Worm (Caenorhabditis elegans): Measurements from ENCODE around the gene C50D2.10.
A peak's percentile ranks its signal among the peaks of the same experiment; 100 is the strongest.

C50D2.10 gene

DNA sequence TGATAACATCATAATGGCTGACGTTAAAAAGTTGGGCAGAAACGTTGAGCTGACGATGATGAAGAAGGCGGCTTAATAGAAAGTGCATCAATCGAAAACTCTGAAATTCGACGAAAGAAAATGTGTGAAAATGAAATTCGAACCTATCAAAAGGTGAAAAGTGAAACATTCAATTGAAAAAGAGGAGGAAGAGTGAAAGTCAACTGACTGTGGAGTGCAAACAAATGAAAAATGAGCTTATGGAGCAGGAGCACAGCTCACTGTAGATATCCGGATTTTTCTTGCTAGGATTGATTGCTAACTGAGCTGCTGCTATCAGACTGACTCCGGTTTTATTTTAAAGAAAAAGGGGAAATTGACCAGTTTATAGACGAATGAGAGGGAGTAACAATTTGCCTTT is 22.2 kb downstream of the C50D2.10 start, which contains the start of gene K10B4.3:
K10B4.3 (minus strand) TSS at position 101 of the 400 bp plus-strand sequence.
- TF ChIP-seq npax-4 (tag; optimal IDR thresholded peaks at IDR 0.05) (no peak), ceh-31 (tag; optimal IDR thresholded peaks at IDR 0.05) (no peak), gmeb-2 (tag; optimal IDR thresholded peaks at IDR 0.05) (no peak), tbx-2 (tag; optimal IDR thresholded peaks at IDR 0.05) (no peak), sox-2 (GFP tag; IDR thresholded peaks at IDR 0.05) (no peak), ceh-22 (tag; optimal IDR thresholded peaks at IDR 0.05) (no peak), pha-2 (tag; optimal IDR thresholded peaks at IDR 0.05) (no peak), lin-11 (tag; optimal IDR thresholded peaks at IDR 0.05) (no peak), ahr-1 (tag; optimal IDR thresholded peaks at IDR 0.05) (no peak), pat-9 (tag; optimal IDR thresholded peaks at IDR 0.05) (no peak)

DNA sequence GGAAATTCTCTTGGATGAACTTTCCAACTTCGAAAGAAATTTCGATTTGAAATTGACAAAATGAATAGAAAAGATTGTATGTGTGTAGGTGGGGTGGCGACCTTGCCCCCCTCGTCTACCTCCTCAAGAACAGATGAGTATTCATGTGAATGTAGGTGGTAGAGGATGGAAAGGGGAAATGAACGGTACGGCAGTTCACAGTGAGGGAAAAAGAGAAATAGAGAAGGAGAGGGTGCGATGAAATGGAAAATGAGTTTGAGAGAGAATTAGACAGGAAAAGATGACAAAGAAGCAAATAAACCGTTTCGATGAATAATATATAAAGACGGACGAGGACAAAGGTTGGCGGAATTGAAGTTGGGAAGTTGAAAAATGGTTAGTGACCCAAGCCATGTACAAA is 23.1 kb downstream of the C50D2.10 start:
- TF ChIP-seq ceh-19 (GFP tag; optimal IDR thresholded peaks at IDR 0.05) (no peak), nfya-1 (tag; optimal IDR thresholded peaks at IDR 0.05) (peak; percentile 31), ceh-31 (tag; optimal IDR thresholded peaks at IDR 0.05) (peak; percentile 40), mec-3 (tag; optimal IDR thresholded peaks at IDR 0.05; ENCODE audit: borderline replicate concordance) (no peak), elt-4 (tag; optimal IDR thresholded peaks at IDR 0.05) (no peak), hlh-15 (tag; optimal IDR thresholded peaks at IDR 0.05) (no peak), ceh-18 (tag; optimal IDR thresholded peaks at IDR 0.05) (no peak), dve-1 (tag; optimal IDR thresholded peaks at IDR 0.05) (no peak)

ce11 chrII:122494-122893 is 23.6 kb downstream of the C50D2.10 start:
- TF ChIP-seq ceh-14 (tag; optimal IDR thresholded peaks at IDR 0.05) (no peak), tbx-2 (tag; optimal IDR thresholded peaks at IDR 0.05) (peak; percentile 24), elt-2 (tag; optimal IDR thresholded peaks at IDR 0.05) (peak; percentile 40)

- no peak for TF ChIP-seq hlh-30 (tag; optimal IDR thresholded peaks at IDR 0.05; ENCODE audit: insufficient read depth)
- no peak for TF ChIP-seq elt-4 (tag; optimal IDR thresholded peaks at IDR 0.05)
- TF ChIP-seq elt-2 (tag; optimal IDR thresholded peaks at IDR 0.05) = no peak
- no peak for TF ChIP-seq hlh-15 (tag; optimal IDR thresholded peaks at IDR 0.05)
- TF ChIP-seq ceh-18 (tag; optimal IDR thresholded peaks at IDR 0.05) = no peak
- no peak for TF ChIP-seq C38D4.7 (GFP tag; optimal IDR thresholded peaks at IDR 0.05)
- no peak for TF ChIP-seq ceh-22 (tag; optimal IDR thresholded peaks at IDR 0.05)
- TF ChIP-seq unc-55 (GFP tag; optimal IDR thresholded peaks at IDR 0.05) = no peak
- TF ChIP-seq ahr-1 (tag; optimal IDR thresholded peaks at IDR 0.05) = no peak
- no peak for TF ChIP-seq che-1 (tag; optimal IDR thresholded peaks at IDR 0.05)
- no peak for TF ChIP-seq lim-6 (tag; optimal IDR thresholded peaks at IDR 0.05)
- no peak for TF ChIP-seq pha-2 (tag; optimal IDR thresholded peaks at IDR 0.05)
- no peak for TF ChIP-seq lin-11 (tag; optimal IDR thresholded peaks at IDR 0.05)
- TF ChIP-seq ztf-16 (tag; optimal IDR thresholded peaks at IDR 0.05) = no peak
- no peak for TF ChIP-seq ceh-30 (tag; optimal IDR thresholded peaks at IDR 0.05)
- TF ChIP-seq F13H6.1 (tag; optimal IDR thresholded peaks at IDR 0.05) = no peak
- no peak for TF ChIP-seq npax-4 (tag; optimal IDR thresholded peaks at IDR 0.05)
- TF ChIP-seq ceh-45 (GFP tag; IDR thresholded peaks at IDR 0.05) = no peak
- TF ChIP-seq pha-4 (tag; optimal IDR thresholded peaks at IDR 0.05) = no peak
Measured at ce11 chrII:124904-125303, 26.0 kb downstream of the C50D2.10 start, which contains the start of gene nmur-2. Gene nmur-2 (minus strand): TSS chrII:125004.

DNA sequence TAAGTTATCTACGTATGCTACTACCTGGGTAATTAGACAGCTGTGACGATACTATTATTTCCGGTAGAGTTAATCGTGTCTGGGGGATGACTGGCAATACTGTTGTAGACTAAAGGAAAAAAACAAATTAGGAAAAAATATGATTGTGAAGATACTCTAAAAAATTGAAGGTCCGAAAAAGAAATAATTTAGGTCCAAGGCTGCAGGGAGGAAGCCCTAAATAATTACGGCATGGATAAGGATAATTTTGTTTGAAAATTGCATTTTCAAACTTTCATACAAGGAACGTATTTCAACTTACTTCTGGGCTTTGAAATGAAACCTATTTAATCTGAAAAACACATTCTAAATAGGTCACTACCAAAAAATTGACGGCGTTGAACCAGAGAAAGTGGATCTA is 30.0 kb downstream of the C50D2.10 start, which contains the start of gene srd-3:
srd-3 (minus strand) TSS at position 101 of the 400 bp plus-strand sequence.
- no peak for TF ChIP-seq Y22D7AL.16 (tag; optimal IDR thresholded peaks at IDR 0.05)
- no peak for TF ChIP-seq ahr-1 (tag; optimal IDR thresholded peaks at IDR 0.05)
- TF ChIP-seq pha-4 (tag; optimal IDR thresholded peaks at IDR 0.05) = no peak
- TF ChIP-seq lim-6 (tag; optimal IDR thresholded peaks at IDR 0.05) = no peak
- TF ChIP-seq ama-1 (optimal IDR thresholded peaks at IDR 0.05) = no peak
- TF ChIP-seq gmeb-2 (tag; optimal IDR thresholded peaks at IDR 0.05) = no peak
- no peak for TF ChIP-seq elt-4 (tag; optimal IDR thresholded peaks at IDR 0.05)
- TF ChIP-seq ceh-9 (tag; optimal IDR thresholded peaks at IDR 0.05) = no peak
- TF ChIP-seq nhr-11 (tag; optimal IDR thresholded peaks at IDR 0.05) = no peak
- no peak for TF ChIP-seq tbx-2 (tag; optimal IDR thresholded peaks at IDR 0.05)
- no peak for TF ChIP-seq ceh-24 (tag; optimal IDR thresholded peaks at IDR 0.05)
- TF ChIP-seq sdc-2 (tag; optimal IDR thresholded peaks at IDR 0.05) = no peak
- no peak for TF ChIP-seq eyg-1 (tag; optimal IDR thresholded peaks at IDR 0.05)
- no peak for TF ChIP-seq hlh-6 (tag; optimal IDR thresholded peaks at IDR 0.05)
- TF ChIP-seq che-1 (tag; optimal IDR thresholded peaks at IDR 0.05) = no peak
- TF ChIP-seq hlh-8 (tag; optimal IDR thresholded peaks at IDR 0.05) = no peak
- TF ChIP-seq C38D4.7 (GFP tag; optimal IDR thresholded peaks at IDR 0.05) = no peak
- no peak for TF ChIP-seq ets-4 (tag; optimal IDR thresholded peaks at IDR 0.05)
- no peak for TF ChIP-seq ztf-16 (tag; optimal IDR thresholded peaks at IDR 0.05)

Measured in whole organism, late embryonic.